Fruit fly (Drosophila melanogaster) whole organism, embryonic: ENCODE data around the gene stas.

Source experiments
- Adf1 ChIP-seq: fragments of 200-800 bp; sonication (Bioruptor generic); IDR thresholded peaks from 2 replicates; pipeline ENCODE4 v1.3.6; 2022; ENCODE audit warnings: missing biosample characterization, missing genetic modification characterization
- B-H2 ChIP-seq: fragments of 200-800 bp; sonication (Bioruptor generic); optimal IDR thresholded peaks from 2 replicates; lab custom pipeline; 2018; ENCODE audit warnings: missing biosample characterization, mild to moderate bottlenecking, missing genetic modification characterization
- CG10321 ChIP-seq: fragments of 200-800 bp; sonication (Bioruptor generic); IDR thresholded peaks from 2 replicates; pipeline ENCODE4 v1.3.6; 2022; ENCODE audit warnings: missing biosample characterization, missing genetic modification characterization
- CG1233 ChIP-seq: fragments of 200-800 bp; sonication (Bioruptor generic); optimal IDR thresholded peaks from 4 replicates; lab custom pipeline; 2018; ENCODE audit warnings: missing biosample characterization, mild to moderate bottlenecking, missing genetic modification characterization
- CG12659 ChIP-seq: fragments of 200-800 bp; sonication (Bioruptor generic); optimal IDR thresholded peaks from 3 replicates; lab custom pipeline; 2017; ENCODE audit warnings: mild to moderate bottlenecking, missing biosample characterization, missing genetic modification reagents, missing genetic modification characterization
- CG13287 ChIP-seq: fragments of 200-800 bp; sonication (Bioruptor generic); IDR thresholded peaks from 2 replicates; pipeline ENCODE4 v1.3.6; 2022; ENCODE audit warnings: missing biosample characterization, missing genetic modification characterization; ENCODE audit not compliant: partially characterized antibody
- CG13624 ChIP-seq: fragments of 200-800 bp; sonication (Bioruptor generic); optimal IDR thresholded peaks from 2 replicates; lab custom pipeline; 2016; ENCODE audit warnings: missing biosample characterization, missing genetic modification characterization
- CG15479 ChIP-seq: fragments of 200-800 bp; sonication (Bioruptor generic); optimal IDR thresholded peaks from 3 replicates; lab custom pipeline; 2019; ENCODE audit warnings: missing biosample characterization, mild to moderate bottlenecking, missing genetic modification characterization, moderate library complexity
- CG1603 ChIP-seq: fragments of 200-800 bp; sonication (Bioruptor generic); optimal IDR thresholded peaks from 2 replicates; lab custom pipeline; 2019; ENCODE audit warnings: missing biosample characterization, mild to moderate bottlenecking, missing genetic modification characterization, moderate library complexity
- CG17829 ChIP-seq: fragments of 200-800 bp; optimal IDR thresholded peaks from 2 replicates; lab custom pipeline; 2019; ENCODE audit warnings: missing biosample characterization, mild to moderate bottlenecking, missing genetic modification characterization, moderate library complexity
- CG18262 ChIP-seq: fragments of 200-800 bp; optimal IDR thresholded peaks from 3 replicates; lab custom pipeline; 2019; ENCODE audit warnings: missing biosample characterization, mild to moderate bottlenecking, missing genetic modification characterization, moderate library complexity
- CG18476 ChIP-seq: fragments of 200-800 bp; sonication (Bioruptor generic); optimal IDR thresholded peaks from 2 replicates; lab custom pipeline; 2016; ENCODE audit warnings: missing biosample characterization, mild to moderate bottlenecking, missing genetic modification characterization
- CG30403 ChIP-seq: fragments of 200-800 bp; sonication (Bioruptor generic); optimal IDR thresholded peaks from 3 replicates; lab custom pipeline; 2016; ENCODE audit warnings: missing biosample characterization, missing genetic modification characterization
- CG3163 ChIP-seq: fragments of 200-800 bp; sonication (Bioruptor generic); optimal IDR thresholded peaks from 3 replicates; lab custom pipeline; 2016; ENCODE audit warnings: missing biosample characterization, missing genetic modification characterization
- CG5245 ChIP-seq: fragments of 200-800 bp; sonication (Bioruptor generic); optimal IDR thresholded peaks from 3 replicates; lab custom pipeline; 2016; ENCODE audit warnings: missing biosample characterization, missing genetic modification characterization
- CG6654 ChIP-seq: fragments of 200-800 bp; sonication (Bioruptor generic); optimal IDR thresholded peaks from 2 replicates; lab custom pipeline; 2017; ENCODE audit warnings: missing biosample characterization, mild to moderate bottlenecking, missing genetic modification characterization
- CG6791 ChIP-seq: fragments of 200-800 bp; sonication (Bioruptor generic); IDR thresholded peaks from 3 replicates; pipeline ENCODE4 v1.3.6; 2022; ENCODE audit warnings: missing biosample characterization, missing genetic modification characterization; ENCODE audit not compliant: partially characterized antibody
- CG7987 ChIP-seq: fragments of 200-800 bp; sonication (Bioruptor generic); optimal IDR thresholded peaks from 2 replicates; lab custom pipeline; 2018; ENCODE audit warnings: missing biosample characterization, mild to moderate bottlenecking, missing genetic modification characterization, moderate library complexity
- Dad ChIP-seq: fragments of 200-800 bp; sonication (Bioruptor generic); optimal IDR thresholded peaks from 3 replicates; lab custom pipeline; 2016; ENCODE audit warnings: missing biosample characterization, missing genetic modification characterization
- Doc2 ChIP-seq: fragments of 200-800 bp; sonication (Bioruptor generic); IDR thresholded peaks from 2 replicates; pipeline ENCODE4 v1.3.6; 2022; ENCODE audit warnings: missing biosample characterization, missing genetic modification characterization
- Dref ChIP-seq: fragments of 200-800 bp; sonication (Bioruptor generic); IDR thresholded peaks from 2 replicates; pipeline ENCODE4 v1.3.6; 2022; ENCODE audit warnings: missing biosample characterization, missing genetic modification characterization
- Drgx ChIP-seq: fragments of 200-800 bp; sonication (Bioruptor generic); IDR thresholded peaks from 2 replicates; pipeline ENCODE4 v1.3.6; 2022; ENCODE audit warnings: missing biosample characterization, missing genetic modification characterization
- E2f1 ChIP-seq: fragments of 200-800 bp; sonication (Bioruptor generic); IDR thresholded peaks from 2 replicates; pipeline ENCODE4 v1.3.6; 2022; ENCODE audit warnings: missing biosample characterization, missing genetic modification characterization
- Ets65A ChIP-seq: fragments of 200-800 bp; sonication (Bioruptor generic); peaks from one replicate; lab custom pipeline; 2016; ENCODE audit warnings: missing biosample characterization, missing genetic modification characterization
- Oaz ChIP-seq: fragments of 200-800 bp; sonication (Bioruptor generic); IDR thresholded peaks from 2 replicates; pipeline ENCODE4 v1.3.6; 2022; ENCODE audit warnings: missing biosample characterization, missing genetic modification characterization
- Trl ChIP-seq, 3 experiments: fragments of >200 bp in 2 of 3; fragments of 200-800 bp in 1 of 3; sonication (Bioruptor generic) in 1 of 3; optimal IDR thresholded peaks; 2 replicates in 1 of 3; 3 replicates in 2 of 3; lab custom pipeline; 2016 to 2017; ENCODE audit warnings: missing biosample characterization in 1 of 3, missing genetic modification characterization in 1 of 3
- bbx ChIP-seq: fragments of 200-800 bp; sonication (Bioruptor generic); IDR thresholded peaks from 2 replicates; pipeline ENCODE4 v1.3.6; 2022; ENCODE audit warnings: missing biosample characterization, missing genetic modification characterization; ENCODE audit not compliant: partially characterized antibody
- bigmax ChIP-seq: fragments of 200-800 bp; sonication (Bioruptor generic); optimal IDR thresholded peaks from 2 replicates; lab custom pipeline; 2018; ENCODE audit warnings: missing biosample characterization, mild to moderate bottlenecking, missing genetic modification characterization
- crc ChIP-seq: fragments of 200-800 bp; sonication (Bioruptor generic); optimal IDR thresholded peaks from 2 replicates; lab custom pipeline; 2016; ENCODE audit warnings: missing biosample characterization, missing genetic modification characterization
- crol ChIP-seq: fragments of 200-800 bp; sonication (Bioruptor generic); IDR thresholded peaks from 2 replicates; pipeline ENCODE4 v1.3.6; 2022; ENCODE audit warnings: missing biosample characterization, missing genetic modification characterization
- ewg ChIP-seq: fragments of 200-800 bp; sonication (Bioruptor generic); optimal IDR thresholded peaks from 3 replicates; lab custom pipeline; 2017; ENCODE audit warnings: mild to moderate bottlenecking, missing biosample characterization, missing genetic modification reagents, missing genetic modification characterization
- gt ChIP-seq: fragments of 200-800 bp; sonication (Bioruptor generic); IDR thresholded peaks from 2 replicates; pipeline ENCODE4 v1.3.6; 2022; ENCODE audit warnings: missing biosample characterization, missing genetic modification characterization
- hbn ChIP-seq: fragments of 200-800 bp; sonication (Bioruptor generic); IDR thresholded peaks from 2 replicates; pipeline ENCODE4 v1.3.6; 2022; ENCODE audit warnings: missing biosample characterization, missing genetic modification characterization; ENCODE audit not compliant: partially characterized antibody
- insv ChIP-seq, 2 experiments: fragments of 200-800 bp; sonication (Bioruptor generic); optimal IDR thresholded peaks; 3 replicates each; lab custom pipeline; 2016 to 2018; ENCODE audit warnings: missing biosample characterization in 2 of 2, missing genetic modification characterization in 2 of 2
- ken ChIP-seq: fragments of 200-800 bp; sonication (Bioruptor generic); IDR thresholded peaks from 3 replicates; pipeline ENCODE4 v1.3.6; 2022; ENCODE audit warnings: missing biosample characterization, missing genetic modification characterization
- lmd ChIP-seq: fragments of 200-800 bp; sonication (Bioruptor generic); IDR thresholded peaks from 2 replicates; pipeline ENCODE4 v1.3.6; 2022; ENCODE audit warnings: missing biosample characterization, missing genetic modification characterization
- nerfin-1 ChIP-seq: fragments of 200-800 bp; sonication (Bioruptor generic); optimal IDR thresholded peaks from 3 replicates; lab custom pipeline; 2019; ENCODE audit warnings: missing biosample characterization, mild to moderate bottlenecking, missing genetic modification characterization, moderate library complexity
- nom ChIP-seq: fragments of 200-800 bp; sonication (Bioruptor generic); optimal IDR thresholded peaks from 2 replicates; lab custom pipeline; 2017; ENCODE audit warnings: missing biosample characterization, missing genetic modification characterization, mild to moderate bottlenecking, moderate library complexity, missing genetic modification reagents
- oc ChIP-seq: fragments of 200-800 bp; sonication (Bioruptor generic); optimal IDR thresholded peaks from 2 replicates; lab custom pipeline; 2018; ENCODE audit warnings: missing biosample characterization, mild to moderate bottlenecking, missing genetic modification characterization, moderate library complexity
- prd ChIP-seq, 3 experiments: fragments of >200 bp in 2 of 3; fragments of 200-800 bp in 1 of 3; sonication (Bioruptor generic) in 1 of 3; optimal IDR thresholded peaks in 2 of 3; IDR thresholded peaks in 1 of 3; 2 replicates in 2 of 3; 3 replicates in 1 of 3; pipeline versions ENCODE4 v1.3.6 to Lab custom; 2017 to 2022; ENCODE audit warnings: missing biosample characterization in 1 of 3, missing genetic modification characterization in 1 of 3
- psq ChIP-seq: fragments of 200-800 bp; sonication (Bioruptor generic); optimal IDR thresholded peaks from 2 replicates; lab custom pipeline; 2017; ENCODE audit warnings: missing biosample characterization, missing genetic modification characterization
- row ChIP-seq: fragments of 200-800 bp; sonication (Bioruptor generic); IDR thresholded peaks from 3 replicates; pipeline ENCODE4 v1.3.6; 2022; ENCODE audit warnings: missing biosample characterization, missing genetic modification characterization
- sens-2 ChIP-seq: fragments of 200-800 bp; sonication (Bioruptor generic); IDR thresholded peaks from 2 replicates; pipeline ENCODE4 v1.3.6; 2022; ENCODE audit warnings: missing biosample characterization, missing genetic modification characterization
- sr ChIP-seq: fragments of 200-800 bp; sonication (Bioruptor generic); IDR thresholded peaks from 3 replicates; pipeline ENCODE4 v1.3.6; 2022; ENCODE audit warnings: missing biosample characterization, missing genetic modification characterization
- twi ChIP-seq: fragments of 200-800 bp; optimal IDR thresholded peaks from 2 replicates; lab custom pipeline; 2019; ENCODE audit warnings: missing biosample characterization, mild to moderate bottlenecking, missing genetic modification characterization, moderate library complexity
- z ChIP-seq: fragments of 200-800 bp; sonication (Bioruptor generic); IDR thresholded peaks from 3 replicates; pipeline ENCODE4 v1.3.6; 2022; ENCODE audit warnings: missing biosample characterization, missing genetic modification characterization
- zen2 ChIP-seq: fragments of 200-800 bp; sonication (Bioruptor generic); IDR thresholded peaks from 3 replicates; pipeline ENCODE4 v1.3.6; 2022; ENCODE audit warnings: missing biosample characterization, missing genetic modification characterization; ENCODE audit not compliant: partially characterized antibody

stas gene

dm6 chrX:17651216-17651997, 23.7 kb upstream of the stas start (continued):
- TF ChIP-seq twi (tag; lab: Kevin White, UChicago), result peak; percentile 42
- TF ChIP-seq CG18262 (tag; lab: Kevin White, UChicago), result no peak
- TF ChIP-seq CG7987 (GFP tag; lab: Kevin White, UChicago), result no peak
- no peak for TF ChIP-seq bigmax (GFP tag; lab: Kevin White, UChicago)
- TF ChIP-seq lmd, result no peak
- no peak for TF ChIP-seq row
- TF ChIP-seq CG10321 (GFP tag; lab: Robert Waterston, UW), result peak; percentile 88; the same call in 1 of the 2 replicates
- no peak for TF ChIP-seq E2f1 (GFP tag; lab: Robert Waterston, UW)
- TF ChIP-seq CG3163 (GFP tag; lab: Kevin White, UChicago), result no peak
- no peak for TF ChIP-seq CG1603 (tag; lab: Kevin White, UChicago)
- TF ChIP-seq CG18476 (GFP tag; lab: Kevin White, UChicago), result no peak
- no peak for TF ChIP-seq Oaz
- no peak for TF ChIP-seq prd (optimal IDR thresholded peaks at IDR 0.05; lab: Kevin White, UChicago)
- no peak for TF ChIP-seq prd (GFP tag; IDR thresholded peaks at IDR 0.05; lab: Robert Waterston, UW)
- peak; percentile 38 for TF ChIP-seq nom (GFP tag; lab: Kevin White, UChicago)
- TF ChIP-seq ewg (GFP tag; lab: Kevin White, UChicago), result peak; percentile 19
- TF ChIP-seq CG15479 (GFP tag; lab: Kevin White, UChicago), result peak; percentile 90
- TF ChIP-seq sr, result peak; percentile 77
- TF ChIP-seq psq (GFP tag; lab: Kevin White, UChicago), result no peak
- TF ChIP-seq gt (GFP tag; lab: Robert Waterston, UW), result no peak
- TF ChIP-seq hbn (GFP tag; lab: Robert Waterston, UW), result no peak
- no peak for TF ChIP-seq CG5245 (GFP tag; lab: Kevin White, UChicago)
- peak; percentile 42 for TF ChIP-seq Ets65A
- no peak for TF ChIP-seq insv (GFP tag; optimal IDR thresholded peaks at IDR 0.05; lab: Kevin White, UChicago)
- TF ChIP-seq CG13624, result no peak
- TF ChIP-seq crc (GFP tag; lab: Kevin White, UChicago), result no peak

dm6 chrX:17640837-17641236, 13.1 kb upstream of the stas start:
- TF ChIP-seq nerfin-1 (tag; lab: Kevin White, UChicago), result no peak
- TF ChIP-seq z (GFP tag; lab: Robert Waterston, UW), result peak; percentile 65; the same call in 2 of the 3 replicates
- TF ChIP-seq crol (GFP tag; lab: Robert Waterston, UW), result peak; percentile 94
- TF ChIP-seq Trl (optimal IDR thresholded peaks at IDR 0.05; lab: Kevin White, UChicago), result no peak
- no peak for TF ChIP-seq Trl (GFP tag; optimal IDR thresholded peaks at IDR 0.05; lab: Kevin White, UChicago)
- TF ChIP-seq CG6654 (GFP tag; lab: Kevin White, UChicago), result no peak
- TF ChIP-seq sr, result 0 out of 3 replicates have a peak, but pooled peaks have one; percentile 29
- TF ChIP-seq, all 482 proteins: peak for 3

- no peak for TF ChIP-seq Drgx (GFP tag; lab: Robert Waterston, UW)
- TF ChIP-seq CG6791, result peak; percentile 49; the same call in 1 of the 3 replicates
- peak; percentile 28 for TF ChIP-seq B-H2
- TF ChIP-seq CG1233 (GFP tag; lab: Kevin White, UChicago), result no peak
- peak; percentile 65 for TF ChIP-seq CG12659 (GFP tag; lab: Kevin White, UChicago)
- peak; percentile 83 for TF ChIP-seq CG13287
- no peak for TF ChIP-seq Adf1
- peak; percentile 16; the same call in 1 of the 3 replicates for TF ChIP-seq zen2 (GFP tag; lab: Robert Waterston, UW)
- TF ChIP-seq Doc2 (GFP tag; lab: Robert Waterston, UW), result no peak
- no peak for TF ChIP-seq ken (GFP tag; lab: Robert Waterston, UW)
- TF ChIP-seq Dref, result peak; percentile 67
- peak; percentile 65 for TF ChIP-seq CG17829 (tag; lab: Kevin White, UChicago)
- TF ChIP-seq bbx (GFP tag; lab: Robert Waterston, UW), result peak; percentile 69
- TF ChIP-seq oc, result no peak
- TF ChIP-seq Dad, result no peak
- peak; percentile 17 for TF ChIP-seq CG30403 (GFP tag; lab: Kevin White, UChicago)
- no peak for TF ChIP-seq sens-2 (GFP tag; lab: Robert Waterston, UW)
Observed at dm6 chrX:17636001-17636400, 8.3 kb upstream of the stas start, which contains the start of the genes CG8289 and CG5800. Gene CG8289 (minus strand): TSS chrX:17636044. Gene CG5800 (plus strand): TSS chrX:17636281.
